Fruit fly (Drosophila melanogaster) whole organism, pupa: ENCODE data around the gene sosie.

Experiments
- CG10348 ChIP-seq: fragments of 200-800 bp; sonication (Bioruptor generic); IDR thresholded peaks from 2 replicates; pipeline ENCODE4 v1.3.6; 2022; ENCODE audit warnings: missing biosample characterization, missing genetic modification characterization
- CG12605 ChIP-seq: fragments of 200-800 bp; sonication (Bioruptor generic); IDR thresholded peaks from 2 replicates; pipeline ENCODE4 v1.3.6; 2022; ENCODE audit warnings: missing biosample characterization, missing genetic modification characterization
- CG13204 ChIP-seq: fragments of 200-800 bp; sonication (Bioruptor generic); optimal IDR thresholded peaks from 2 replicates; lab custom pipeline; 2018; ENCODE audit warnings: missing biosample characterization, mild to moderate bottlenecking, missing genetic modification characterization, moderate library complexity
- CG14655 ChIP-seq: fragments of 200-800 bp; sonication (Bioruptor generic); optimal IDR thresholded peaks from 3 replicates; lab custom pipeline; 2017; ENCODE audit warnings: mild to moderate bottlenecking, missing biosample characterization, missing genetic modification reagents, missing genetic modification characterization
- CG15710 ChIP-seq: fragments of 200-800 bp; sonication (Bioruptor generic); optimal IDR thresholded peaks from 2 replicates; lab custom pipeline; 2018; ENCODE audit warnings: missing biosample characterization, mild to moderate bottlenecking, missing genetic modification characterization, moderate library complexity
- CG17806 ChIP-seq: fragments of 200-800 bp; sonication (Bioruptor generic); optimal IDR thresholded peaks from 2 replicates; lab custom pipeline; 2018; ENCODE audit warnings: missing biosample characterization, mild to moderate bottlenecking, missing genetic modification characterization, moderate library complexity
- CG32121 ChIP-seq: fragments of 200-800 bp; sonication (Bioruptor generic); IDR thresholded peaks from 2 replicates; pipeline ENCODE4 v1.3.6; 2022; ENCODE audit warnings: missing biosample characterization, missing genetic modification characterization
- CG34367 ChIP-seq: fragments of 200-800 bp; sonication (Bioruptor generic); optimal IDR thresholded peaks from 2 replicates; lab custom pipeline; 2018; ENCODE audit warnings: missing biosample characterization, mild to moderate bottlenecking, missing genetic modification characterization
- CG4496 ChIP-seq: fragments of 200-800 bp; sonication (Bioruptor generic); IDR thresholded peaks from 3 replicates; pipeline ENCODE4 v1.3.6; 2022; ENCODE audit warnings: missing biosample characterization, missing genetic modification characterization
- CG8159 ChIP-seq: fragments of 200-800 bp; sonication (Bioruptor generic); optimal IDR thresholded peaks from 3 replicates; lab custom pipeline; 2018; ENCODE audit warnings: missing biosample characterization, mild to moderate bottlenecking, missing genetic modification characterization, moderate library complexity
- CG8301 ChIP-seq: fragments of 200-800 bp; sonication (Bioruptor generic); optimal IDR thresholded peaks from 2 replicates; lab custom pipeline; 2018; ENCODE audit warnings: missing biosample characterization, mild to moderate bottlenecking, missing genetic modification characterization
- CG9948 ChIP-seq: fragments of 200-800 bp; sonication (Bioruptor generic); optimal IDR thresholded peaks from 2 replicates; lab custom pipeline; 2018; ENCODE audit warnings: missing biosample characterization, mild to moderate bottlenecking, missing genetic modification characterization, moderate library complexity
- D1 ChIP-seq: fragments of 200-800 bp; sonication (Bioruptor generic); optimal IDR thresholded peaks from 2 replicates; lab custom pipeline; 2018; ENCODE audit warnings: missing biosample characterization, mild to moderate bottlenecking, missing genetic modification characterization, moderate library complexity
- EcR ChIP-seq: fragments of 200-800 bp; sonication (Bioruptor generic); optimal IDR thresholded peaks from 3 replicates; lab custom pipeline; 2019; ENCODE audit warnings: missing biosample characterization, missing genetic modification characterization, mild to moderate bottlenecking, moderate library complexity, missing genetic modification reagents
- Ets98B ChIP-seq: fragments of 200-800 bp; sonication (Bioruptor generic); IDR thresholded peaks from 2 replicates; pipeline ENCODE4 v1.3.6; 2022; ENCODE audit warnings: missing biosample characterization, missing genetic modification characterization
- Pif1A ChIP-seq: fragments of 200-800 bp; sonication (Bioruptor generic); optimal IDR thresholded peaks from 3 replicates; lab custom pipeline; 2016; ENCODE audit warnings: missing biosample characterization, missing genetic modification characterization
- Pif1B ChIP-seq: fragments of 200-800 bp; sonication (Bioruptor generic); optimal IDR thresholded peaks from 3 replicates; lab custom pipeline; 2016; ENCODE audit warnings: missing biosample characterization, missing genetic modification characterization
- Snoo ChIP-seq: fragments of 200-800 bp; sonication (Bioruptor generic); optimal IDR thresholded peaks from 3 replicates; lab custom pipeline; 2017; ENCODE audit warnings: missing biosample characterization, mild to moderate bottlenecking, missing genetic modification characterization, inconsistent platforms
- fd96Ca ChIP-seq: fragments of 200-800 bp; sonication (Bioruptor generic); IDR thresholded peaks from 3 replicates; pipeline ENCODE4 v1.3.6; 2022; ENCODE audit warnings: missing biosample characterization, missing genetic modification characterization
- gl ChIP-seq: fragments of 200-800 bp; sonication (Bioruptor generic); optimal IDR thresholded peaks from 2 replicates; lab custom pipeline; 2018; ENCODE audit warnings: missing biosample characterization, mild to moderate bottlenecking, missing genetic modification characterization
- rn ChIP-seq: fragments of 200-800 bp; sonication (Bioruptor generic); IDR thresholded peaks from 2 replicates; pipeline ENCODE4 v1.3.6; 2022; ENCODE audit warnings: missing biosample characterization, missing genetic modification characterization

Gene sosie

dm6 chr3R:24828234-24828633, 5.5 kb upstream of the sosie start, which contains the start of gene RabX4:
Gene RabX4 (minus strand): TSS chr3R:24828409.
- TF ChIP-seq Snoo (no peak), CG8159 (tag; lab: Kevin White, UChicago) (no peak), gl (no peak), EcR (GFP tag; lab: Kevin White, UChicago) (no peak), CG17806 (no peak), Pif1A (GFP tag; lab: Kevin White, UChicago) (no peak), D1 (no peak), CG14655 (GFP tag; lab: Kevin White, UChicago) (no peak), CG4496 (GFP tag; lab: Robert Waterston, UW) (no peak), rn (GFP tag; lab: Robert Waterston, UW) (no peak), CG9948 (tag; lab: Kevin White, UChicago) (no peak), CG32121 (GFP tag; lab: Robert Waterston, UW) (no peak), CG34367 (no peak), CG12605 (no peak), CG15710 (tag; lab: Kevin White, UChicago) (no peak), CG13204 (no peak), CG8301 (tag; lab: Kevin White, UChicago) (no peak), fd96Ca (no peak)

dm6 chr3R:24829887-24830351, 3.8 kb upstream of the sosie start, which contains the start of the genes Kaz and CG43273:
Gene Kaz (minus strand): TSS chr3R:24829959.
Gene CG43273 (plus strand): TSS chr3R:24830301.
- TF ChIP-seq CG4496 (GFP tag; lab: Robert Waterston, UW), result peak; percentile 52; the same call in 1 of the 3 replicates
- TF ChIP-seq CG14655 (GFP tag; lab: Kevin White, UChicago), result no peak
- no peak for TF ChIP-seq CG12605
- TF ChIP-seq CG32121 (GFP tag; lab: Robert Waterston, UW), result peak; percentile 14; the same call in 1 of the 2 replicates

- TF ChIP-seq CG8159 (tag; lab: Kevin White, UChicago) (no peak), CG4496 (GFP tag; lab: Robert Waterston, UW) (no peak), Pif1A (GFP tag; lab: Kevin White, UChicago) (no peak), gl (no peak), CG14655 (GFP tag; lab: Kevin White, UChicago) (no peak), CG9948 (tag; lab: Kevin White, UChicago) (no peak), rn (GFP tag; lab: Robert Waterston, UW) (no peak), CG32121 (GFP tag; lab: Robert Waterston, UW) (no peak), Pif1B (no peak), CG13204 (no peak), fd96Ca (no peak), CG17806 (no peak), CG8301 (tag; lab: Kevin White, UChicago) (no peak), CG15710 (tag; lab: Kevin White, UChicago) (no peak), Ets98B (GFP tag; lab: Robert Waterston, UW) (no peak), D1 (no peak), CG10348 (GFP tag; lab: Robert Waterston, UW) (no peak)
These were observed 7.3 kb downstream of the sosie start, which contains the start of gene CG33658 for dm6 chr3R:24841063-24841462. Gene CG33658 (minus strand): TSS chr3R:24841163.

dm6 chr3R:24841635-24842034, 7.9 kb downstream of the sosie start, which contains the start of gene Esp:
Gene Esp (plus strand): TSS chr3R:24841935.
- TF ChIP-seq CG10348 (GFP tag; lab: Robert Waterston, UW) (no peak), CG34367 (no peak), CG8159 (tag; lab: Kevin White, UChicago) (no peak), CG17806 (no peak), fd96Ca (no peak), CG12605 (no peak)

dm6 chr3R:24845148-24845547, 11.4 kb downstream of the sosie start:
- no peak for TF ChIP-seq CG10348 (GFP tag; lab: Robert Waterston, UW)
- no peak for TF ChIP-seq Ets98B (GFP tag; lab: Robert Waterston, UW)
- TF ChIP-seq CG34367, result no peak
- TF ChIP-seq D1, result no peak
- TF ChIP-seq gl, result no peak
- TF ChIP-seq CG12605, result no peak
- TF ChIP-seq fd96Ca, result no peak
- TF ChIP-seq CG17806, result no peak
- no peak for TF ChIP-seq EcR (GFP tag; lab: Kevin White, UChicago)
- no peak for TF ChIP-seq CG14655 (GFP tag; lab: Kevin White, UChicago)
- no peak for TF ChIP-seq CG8301 (tag; lab: Kevin White, UChicago)

- TF ChIP-seq CG4496 (GFP tag; lab: Robert Waterston, UW) (no peak), EcR (GFP tag; lab: Kevin White, UChicago) (no peak), fd96Ca (no peak), Ets98B (GFP tag; lab: Robert Waterston, UW) (no peak), CG8301 (tag; lab: Kevin White, UChicago) (no peak), CG12605 (no peak), CG15710 (tag; lab: Kevin White, UChicago) (no peak), CG14655 (GFP tag; lab: Kevin White, UChicago) (no peak), Snoo (no peak)
- TF ChIP-seq, all 21 proteins: peak for 0
These were observed 12.4 kb downstream of the sosie start for dm6 chr3R:24845952-24846848.
